Worm (Caenorhabditis elegans) whole organism, L4 larva: Measurements from ENCODE around the gene ztf-16.

Experiments used
- jun-1 ChIP-seq: fragments of 150-350 bp; optimal IDR thresholded peaks from 2 replicates; lab custom pipeline; 2014; ENCODE audit warnings: missing biosample characterization, missing genetic modification reagents, missing genetic modification characterization
- lin-38 ChIP-seq: fragments of 200-800 bp; sonication (Bioruptor generic); IDR thresholded peaks from 2 replicates; pipeline ENCODE4 v1.3.6; 2022; ENCODE audit warnings: missing genetic modification reagents, missing genetic modification characterization, missing compliant biosample characterization
- pha-4 ChIP-seq, 2 experiments: fragments of 150-350 bp in 1 of 2; fragments of 200-800 bp in 1 of 2; sonication (Bioruptor generic) in 1 of 2; IDR thresholded peaks in 1 of 2; optimal IDR thresholded peaks in 1 of 2; 2 replicates each; pipeline versions ENCODE4 v1.3.6 to Lab custom; 2014 to 2022; ENCODE audit warnings: missing genetic modification characterization in 2 of 2, missing genetic modification reagents in 2 of 2, missing biosample characterization in 1 of 2, missing compliant biosample characterization in 1 of 2
- saeg-2 ChIP-seq: fragments of 200-800 bp; sonication (Bioruptor generic); IDR thresholded peaks from 2 replicates; pipeline ENCODE4 v1.3.6; 2022; ENCODE audit warnings: missing genetic modification reagents, missing genetic modification characterization, missing compliant biosample characterization
- skn-1 ChIP-seq: fragments of 150-350 bp; optimal IDR thresholded peaks from 2 replicates; lab custom pipeline; 2014; ENCODE audit warnings: missing biosample characterization, missing genetic modification characterization
- zag-1 ChIP-seq: fragments of 150-350 bp; optimal IDR thresholded peaks from 2 replicates; lab custom pipeline; 2014; ENCODE audit warnings: missing biosample characterization, missing genetic modification characterization

ce11 chrX:4842305-4842704 is 31.0 kb upstream of the ztf-16 start:
- TF ChIP-seq lin-38 (GFP tag; lab: Robert Waterston, UW) (no peak), zag-1 (no peak), pha-4 (GFP tag; IDR thresholded peaks at IDR 0.05; lab: Robert Waterston, UW) (no peak), pha-4 (tag; optimal IDR thresholded peaks at IDR 0.05; lab: Kevin White, UChicago) (no peak), jun-1 (tag; lab: Kevin White, UChicago) (no peak), saeg-2 (no peak), skn-1 (tag; lab: Kevin White, UChicago) (no peak)
